Fruit fly (Drosophila melanogaster): ENCODE data around the gene CG4995.

Gene CG4995

DNA sequence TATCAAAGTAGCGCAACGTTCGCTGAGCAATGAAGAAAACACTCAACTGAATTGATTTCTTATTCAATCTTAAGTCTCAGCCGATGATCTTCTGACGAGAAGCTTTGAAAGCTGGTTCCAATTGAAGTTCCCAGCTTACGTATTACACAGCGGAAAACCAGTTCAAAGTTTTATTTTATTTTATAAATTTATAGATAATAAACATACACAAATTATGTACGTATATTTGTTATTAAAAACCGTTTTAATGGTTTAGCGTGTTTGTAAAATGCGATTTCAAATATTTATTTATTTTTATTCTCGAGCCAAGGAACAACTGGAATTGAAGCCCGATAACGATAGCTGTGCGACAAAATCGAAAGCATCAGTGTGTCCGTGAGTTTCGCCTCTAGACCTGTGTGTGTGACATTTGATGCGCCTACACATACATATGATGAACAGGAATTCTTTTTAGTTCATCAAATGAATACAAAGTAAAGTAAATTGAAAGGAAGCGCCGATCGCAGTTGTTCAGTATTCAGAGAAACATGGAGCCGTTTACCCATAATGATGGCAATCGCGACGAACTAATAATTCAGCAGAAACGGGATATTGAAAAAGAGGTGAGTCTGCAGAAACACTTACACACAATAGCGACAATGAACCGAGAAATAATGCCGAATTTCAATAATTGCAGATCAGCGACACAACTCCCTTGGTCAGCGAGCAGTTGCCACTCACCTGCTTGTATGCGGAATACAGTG lies 15.6 kb upstream of the CG4995 start, which contains the start of the genes CG5390 and CG4968 (continued):
- TF ChIP-seq CG17829 (tag; optimal IDR thresholded peaks at IDR 0.05) (peak; percentile 79), Ets65A (GFP tag) (peak; percentile 89), cas (GFP tag; IDR thresholded peaks at IDR 0.05) (peak; percentile 59; the same call in 1 of the 2 replicates), lab (GFP tag; optimal IDR thresholded peaks at IDR 0.05) (no peak), cato (GFP tag; optimal IDR thresholded peaks at IDR 0.05; ENCODE audit: borderline replicate concordance) (peak; percentile 19), CG17568 (GFP tag; optimal IDR thresholded peaks at IDR 0.05) (peak; percentile 57), CG42726 (GFP tag; IDR thresholded peaks at IDR 0.05; ENCODE audit: partially characterized antibody) (no peak), Nf-YB (GFP tag; optimal IDR thresholded peaks at IDR 0.05) (peak; percentile 44), CG13296 (GFP tag; optimal IDR thresholded peaks at IDR 0.05) (peak; percentile 82), CG3281 (GFP tag; optimal IDR thresholded peaks at IDR 0.05) (peak; percentile 77), CG16813 (GFP tag; IDR thresholded peaks at IDR 0.05; ENCODE audit: partially characterized antibody) (peak; percentile 32; the same call in 1 of the 3 replicates), CG10274 (GFP tag; optimal IDR thresholded peaks at IDR 0.05) (peak; percentile 10), B-H2 (GFP tag; optimal IDR thresholded peaks at IDR 0.05) (peak; percentile 71), Spps (tag; optimal IDR thresholded peaks at IDR 0.05) (peak; percentile 44), hth (optimal IDR thresholded peaks at IDR 0.05) (no peak), MESR4 (GFP tag; optimal IDR thresholded peaks at IDR 0.05) (peak; percentile 81), stwl (tag; optimal IDR thresholded peaks at IDR 0.05) (peak; percentile 87), CG11456 (GFP tag; IDR thresholded peaks at IDR 0.05) (peak; percentile 16; the same call in 1 of the 3 replicates), tio (GFP tag; optimal IDR thresholded peaks at IDR 0.05) (peak; percentile 22), Blimp-1 (GFP tag; optimal IDR thresholded peaks at IDR 0.05) (no peak), Dip3 (GFP tag; optimal IDR thresholded peaks at IDR 0.05) (peak; percentile 2), CG31365 (tag; optimal IDR thresholded peaks at IDR 0.05) (no peak), CG3163 (GFP tag; optimal IDR thresholded peaks at IDR 0.05) (no peak), hkb (optimal IDR thresholded peaks at IDR 0.05) (no peak), hkb (GFP tag; IDR thresholded peaks at IDR 0.05) (peak; percentile 65), salm (tag; optimal IDR thresholded peaks at IDR 0.05) (peak; percentile 58), nmo (GFP tag; optimal IDR thresholded peaks at IDR 0.05) (peak; percentile 66), dysf (GFP tag; IDR thresholded peaks at IDR 0.05) (peak; percentile 55; the same call in 1 of the 3 replicates), klu (GFP tag; IDR thresholded peaks at IDR 0.05) (no peak), CG43689 (GFP tag; IDR thresholded peaks at IDR 0.05) (0 out of 2 replicates have a peak, but pooled peaks have one; percentile 44), CG12942 (GFP tag; optimal IDR thresholded peaks at IDR 0.05) (peak; percentile 52), Opbp (GFP tag; IDR thresholded peaks at IDR 0.05; ENCODE audit: partially characterized antibody) (0 out of 3 replicates have a peak, but pooled peaks have one; percentile 24), CG11085 (GFP tag; IDR thresholded peaks at IDR 0.05) (peak; percentile 39; the same call in 1 of the 2 replicates), CG6765 (GFP tag; optimal IDR thresholded peaks at IDR 0.05) (peak; percentile 62), CG10209 (GFP tag; optimal IDR thresholded peaks at IDR 0.05) (peak; percentile 59), zen (tag; optimal IDR thresholded peaks at IDR 0.05) (peak; percentile 33), CG34376 (GFP tag; optimal IDR thresholded peaks at IDR 0.05) (peak; percentile 37), CTCF (GFP tag; optimal IDR thresholded peaks at IDR 0.05) (peak; percentile 12), sc (optimal IDR thresholded peaks at IDR 0.05) (no peak), sc (GFP tag; optimal IDR thresholded peaks at IDR 0.05) (peak; percentile 28), Sry-β (GFP tag; optimal IDR thresholded peaks at IDR 0.05) (peak; percentile 1), bbx (GFP tag; IDR thresholded peaks at IDR 0.05; ENCODE audit: partially characterized antibody) (peak; percentile 72), CG14860 (GFP tag; IDR thresholded peaks at IDR 0.05; ENCODE audit: partially characterized antibody) (no peak), gcm (GFP tag; optimal IDR thresholded peaks at IDR 0.05) (peak; percentile 64), ac (GFP tag; optimal IDR thresholded peaks at IDR 0.05) (no peak), Nf-YA (GFP tag; IDR thresholded peaks at IDR 0.05) (peak; percentile 47; the same call in 1 of the 2 replicates), CG17802 (tag; optimal IDR thresholded peaks at IDR 0.05) (peak; percentile 7), Ravus (GFP tag; IDR thresholded peaks at IDR 0.05) (no peak), CG6683 (GFP tag; optimal IDR thresholded peaks at IDR 0.05) (peak; percentile 60)
